Fruit fly (Drosophila melanogaster) Kc167 (cell line): ENCODE data around the gene Fip1.

Experiments
- Myc ChIP-seq: fragments of >200 bp; optimal IDR thresholded peaks from 2 replicates; lab custom pipeline; 2017; ENCODE audit warnings: missing external identifiers
- Sin3A ChIP-seq: fragments of >200 bp; optimal IDR thresholded peaks from 2 replicates; lab custom pipeline; 2018; ENCODE audit warnings: missing external identifiers
- h ChIP-seq: fragments of >200 bp; optimal IDR thresholded peaks from 3 replicates; lab custom pipeline; 2018; ENCODE audit warnings: missing external identifiers
- insv ChIP-seq: fragments of >200 bp; optimal IDR thresholded peaks from 3 replicates; lab custom pipeline; 2018; ENCODE audit warnings: missing external identifiers
- psq ChIP-seq: fragments of >200 bp; optimal IDR thresholded peaks from 2 replicates; lab custom pipeline; 2017; ENCODE audit warnings: missing external identifiers
- ttk ChIP-seq: sonication (Bioruptor generic); optimal IDR thresholded peaks from 2 replicates; lab custom pipeline; 2017; ENCODE audit warnings: missing external identifiers

Fip1 gene

dm6 chr3R:4524144-4524784 lies 39.5 kb downstream of the Fip1 start:
- TF ChIP-seq insv (lab: Kevin White, UChicago), result no peak
- TF ChIP-seq Myc, result no peak
- TF ChIP-seq Sin3A (lab: Kevin White, UChicago), result no peak
- no peak for TF ChIP-seq psq (lab: Kevin White, UChicago)
- no peak for TF ChIP-seq h (lab: Kevin White, UChicago)
- TF ChIP-seq ttk (lab: Kevin White, UChicago), result no peak

- TF ChIP-seq Sin3A (lab: Kevin White, UChicago) (no peak), psq (lab: Kevin White, UChicago) (no peak), h (lab: Kevin White, UChicago) (no peak), Myc (no peak), insv (lab: Kevin White, UChicago) (no peak), ttk (lab: Kevin White, UChicago) (no peak)
Observed at dm6 chr3R:4530972-4531371, 46.2 kb downstream of the Fip1 start.
